Fruit fly (Drosophila melanogaster): Measurements from ENCODE around the gene TORIP.

Gene TORIP

dm6 chr3L:19791688-19792073 is 13.2 kb downstream of the TORIP start (continued):
- peak; percentile 3 for TF ChIP-seq CG11398 (GFP tag; optimal IDR thresholded peaks at IDR 0.05)
- no peak for TF ChIP-seq jing (GFP tag; optimal IDR thresholded peaks at IDR 0.05)
- TF ChIP-seq unc-4 (GFP tag; IDR thresholded peaks at IDR 0.05; ENCODE audit: partially characterized antibody): no peak; the same call in 1 of the 2 replicates
- no peak for TF ChIP-seq HLH4C (GFP tag; IDR thresholded peaks at IDR 0.05; ENCODE audit: partially characterized antibody)
- TF ChIP-seq CG1603 (tag; optimal IDR thresholded peaks at IDR 0.05): no peak
- TF ChIP-seq HLH54F (GFP tag; optimal IDR thresholded peaks at IDR 0.05): no peak
- TF ChIP-seq HmgD (GFP tag; optimal IDR thresholded peaks at IDR 0.05): no peak
- TF ChIP-seq CG12391 (tag; optimal IDR thresholded peaks at IDR 0.05): no peak
- TF ChIP-seq CG6175 (GFP tag; IDR thresholded peaks at IDR 0.05): no peak
- no peak for TF ChIP-seq lab (GFP tag; optimal IDR thresholded peaks at IDR 0.05)
- TF ChIP-seq NK7.1 (GFP tag; optimal IDR thresholded peaks at IDR 0.05): no peak
- no peak for TF ChIP-seq CG11560 (tag; IDR thresholded peaks at IDR 0.05)
- no peak for TF ChIP-seq hkb (optimal IDR thresholded peaks at IDR 0.05)
- TF ChIP-seq hkb (GFP tag; IDR thresholded peaks at IDR 0.05): peak; percentile 45
- TF ChIP-seq zfh1 (GFP tag; IDR thresholded peaks at IDR 0.05): peak; percentile 15; the same call in 1 of the 3 replicates
- TF ChIP-seq CG10462 (GFP tag; optimal IDR thresholded peaks at IDR 0.05): no peak
- TF ChIP-seq phol (tag; optimal IDR thresholded peaks at IDR 0.05): no peak
- TF ChIP-seq wor (GFP tag; IDR thresholded peaks at IDR 0.05): no peak
- TF ChIP-seq CG18262 (tag; optimal IDR thresholded peaks at IDR 0.05): no peak
- TF ChIP-seq H15 (GFP tag; IDR thresholded peaks at IDR 0.05): no peak
- TF ChIP-seq CG11695 (GFP tag; IDR thresholded peaks at IDR 0.05): no peak
- peak; percentile 89 for TF ChIP-seq kni (GFP tag; optimal IDR thresholded peaks at IDR 0.05)
- no peak for TF ChIP-seq ase (GFP tag; IDR thresholded peaks at IDR 0.05)
- no peak for TF ChIP-seq CG7357 (GFP tag; IDR thresholded peaks at IDR 0.05)
- peak; percentile 95 for TF ChIP-seq abd-A (tag; optimal IDR thresholded peaks at IDR 0.05)
- TF ChIP-seq CG31388 (GFP tag; optimal IDR thresholded peaks at IDR 0.05): no peak
- no peak; the same call in 2 of the 3 replicates for TF ChIP-seq ken (GFP tag; IDR thresholded peaks at IDR 0.05)
- no peak for TF ChIP-seq CG15073 (GFP tag; optimal IDR thresholded peaks at IDR 0.05)
- TF ChIP-seq CG2199 (GFP tag; IDR thresholded peaks at IDR 0.05): no peak
- TF ChIP-seq Vsx1 (GFP tag; optimal IDR thresholded peaks at IDR 0.05): peak; percentile 82
- TF ChIP-seq CG2129 (GFP tag; IDR thresholded peaks at IDR 0.05; ENCODE audit: partially characterized antibody): no peak
- TF ChIP-seq Optix (GFP tag; IDR thresholded peaks at IDR 0.05): no peak
- TF ChIP-seq Ravus (GFP tag; IDR thresholded peaks at IDR 0.05): no peak
- no peak for TF ChIP-seq gt (GFP tag; IDR thresholded peaks at IDR 0.05)
- TF ChIP-seq CG4282 (GFP tag; optimal IDR thresholded peaks at IDR 0.05): no peak
- no peak for TF ChIP-seq Hand (GFP tag; optimal IDR thresholded peaks at IDR 0.05)
- TF ChIP-seq pb (GFP tag; optimal IDR thresholded peaks at IDR 0.05): peak; percentile 10
- TF ChIP-seq tup (GFP tag; optimal IDR thresholded peaks at IDR 0.05): no peak
- TF ChIP-seq CG10267 (tag; optimal IDR thresholded peaks at IDR 0.05): no peak
- no peak for TF ChIP-seq NC2α (GFP tag; optimal IDR thresholded peaks at IDR 0.05)
- TF ChIP-seq twi (tag; optimal IDR thresholded peaks at IDR 0.05): no peak
- peak; percentile 70 for TF ChIP-seq mirr (GFP tag; optimal IDR thresholded peaks at IDR 0.05)
- TF ChIP-seq bab2 (GFP tag; optimal IDR thresholded peaks at IDR 0.05): no peak
- no peak for TF ChIP-seq ac (GFP tag; optimal IDR thresholded peaks at IDR 0.05)
- no peak for TF ChIP-seq CG12744 (GFP tag; optimal IDR thresholded peaks at IDR 0.05)
- TF ChIP-seq CG17802 (tag; optimal IDR thresholded peaks at IDR 0.05): no peak
- no peak for TF ChIP-seq sc (optimal IDR thresholded peaks at IDR 0.05)
- no peak for TF ChIP-seq sc (GFP tag; optimal IDR thresholded peaks at IDR 0.05)
- TF ChIP-seq ash1 (GFP tag; optimal IDR thresholded peaks at IDR 0.05): no peak
- TF ChIP-seq gcm2 (GFP tag; optimal IDR thresholded peaks at IDR 0.05): no peak
- TF ChIP-seq CG12769 (tag; optimal IDR thresholded peaks at IDR 0.05): peak; percentile 82
- TF ChIP-seq CG34224 (GFP tag; IDR thresholded peaks at IDR 0.05; ENCODE audit: partially characterized antibody): peak; percentile 58; the same call in 2 of the 3 replicates
- TF ChIP-seq CG8765 (GFP tag; IDR thresholded peaks at IDR 0.05): no peak
